Fruit fly (Drosophila melanogaster): ENCODE data around the gene CG32603.

CG32603 gene

DNA sequence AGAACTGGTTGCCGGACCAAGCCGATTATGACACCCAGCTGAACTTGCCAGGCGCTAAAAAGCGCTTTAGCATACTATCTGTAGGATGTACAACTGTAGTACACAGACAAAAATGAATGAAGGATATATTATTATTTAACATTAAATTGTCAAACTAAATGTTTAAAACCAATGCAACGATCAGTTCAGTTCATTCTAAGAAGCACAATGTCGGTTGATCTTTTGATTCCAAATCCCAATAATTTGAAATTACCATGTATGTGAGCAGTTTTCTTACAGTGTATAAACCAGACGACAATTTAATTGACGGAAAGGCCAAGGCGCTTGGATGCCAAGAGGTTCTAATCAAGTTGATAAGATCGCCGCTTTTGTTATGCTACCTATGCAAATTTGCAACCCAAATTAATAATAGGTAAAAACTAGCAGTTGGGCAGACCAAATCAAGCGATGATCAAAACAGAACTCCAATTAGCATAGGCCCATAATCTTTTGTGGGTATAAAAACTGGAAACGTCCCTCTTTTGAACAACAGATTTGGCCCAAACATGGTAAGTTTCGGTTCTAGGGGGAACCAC is 15.2 kb upstream of the CG32603 start, which contains the start of gene CG12480 (continued):
- TF ChIP-seq CG18599 (GFP tag; optimal IDR thresholded peaks at IDR 0.05) (peak; percentile 70), CG34376 (GFP tag; optimal IDR thresholded peaks at IDR 0.05) (peak; percentile 36), Fer1 (GFP tag; optimal IDR thresholded peaks at IDR 0.05) (peak; percentile 32), NFAT (GFP tag; IDR thresholded peaks at IDR 0.05) (peak; percentile 68), CG1529 (GFP tag; optimal IDR thresholded peaks at IDR 0.05) (no peak), CG18262 (tag; optimal IDR thresholded peaks at IDR 0.05) (no peak), CG9876 (GFP tag; optimal IDR thresholded peaks at IDR 0.05) (no peak), CG12219 (GFP tag; optimal IDR thresholded peaks at IDR 0.05) (peak; percentile 3), CG4617 (GFP tag; optimal IDR thresholded peaks at IDR 0.05; ENCODE audit: borderline replicate concordance) (no peak), CG12299 (tag; optimal IDR thresholded peaks at IDR 0.05) (no peak), Sry-δ (GFP tag; optimal IDR thresholded peaks at IDR 0.05) (no peak), CG4282 (GFP tag; optimal IDR thresholded peaks at IDR 0.05) (no peak), Optix (GFP tag; IDR thresholded peaks at IDR 0.05) (no peak), Lpt (GFP tag; optimal IDR thresholded peaks at IDR 0.05) (no peak), CG43689 (GFP tag; IDR thresholded peaks at IDR 0.05) (no peak), CG17568 (GFP tag; optimal IDR thresholded peaks at IDR 0.05) (no peak), CG11398 (GFP tag; optimal IDR thresholded peaks at IDR 0.05) (no peak), PHDP (tag; optimal IDR thresholded peaks at IDR 0.05) (peak; percentile 55), lilli (GFP tag; optimal IDR thresholded peaks at IDR 0.05) (peak; percentile 75), ems (GFP tag; optimal IDR thresholded peaks at IDR 0.05) (peak; percentile 44), CG4360 (GFP tag; IDR thresholded peaks at IDR 0.05) (no peak), seq (GFP tag; IDR thresholded peaks at IDR 0.05) (no peak), dpn (GFP tag; optimal IDR thresholded peaks at IDR 0.05) (peak; percentile 18 to 39), CG2712 (tag; optimal IDR thresholded peaks at IDR 0.05) (peak; percentile 22), CG33557 (GFP tag; optimal IDR thresholded peaks at IDR 0.05) (no peak), slou (GFP tag; optimal IDR thresholded peaks at IDR 0.05) (peak; percentile 33), ERR (GFP tag; optimal IDR thresholded peaks at IDR 0.05) (no peak), Camta (GFP tag; optimal IDR thresholded peaks at IDR 0.05) (no peak), CG4424 (GFP tag; optimal IDR thresholded peaks at IDR 0.05) (no peak), CG4707 (GFP tag; optimal IDR thresholded peaks at IDR 0.05) (no peak), Chrac-16 (GFP tag; optimal IDR thresholded peaks at IDR 0.05) (peak; percentile 5), phol (tag; optimal IDR thresholded peaks at IDR 0.05) (no peak), eve (GFP tag; optimal IDR thresholded peaks at IDR 0.05) (no peak), CG5245 (GFP tag; optimal IDR thresholded peaks at IDR 0.05) (no peak), CG5953 (GFP tag; IDR thresholded peaks at IDR 0.05) (no peak), Rx (GFP tag; IDR thresholded peaks at IDR 0.05) (no peak), CG34224 (GFP tag; IDR thresholded peaks at IDR 0.05; ENCODE audit: partially characterized antibody) (no peak), unc-4 (GFP tag; IDR thresholded peaks at IDR 0.05; ENCODE audit: partially characterized antibody) (no peak), Sox100B (GFP tag; optimal IDR thresholded peaks at IDR 0.05) (no peak), trem (tag; optimal IDR thresholded peaks at IDR 0.05) (no peak), CG10654 (GFP tag; optimal IDR thresholded peaks at IDR 0.05) (no peak), ap (GFP tag; IDR thresholded peaks at IDR 0.05) (no peak), Dad (GFP tag; optimal IDR thresholded peaks at IDR 0.05) (no peak), CG10274 (GFP tag; optimal IDR thresholded peaks at IDR 0.05) (peak; percentile 26), bcd (GFP tag; optimal IDR thresholded peaks at IDR 0.05) (peak; percentile 31), CG17802 (tag; optimal IDR thresholded peaks at IDR 0.05) (no peak), Six4 (GFP tag; optimal IDR thresholded peaks at IDR 0.05) (peak; percentile 11), Ets65A (GFP tag) (peak; percentile 34), CG7556 (GFP tag; optimal IDR thresholded peaks at IDR 0.05) (peak; percentile 4), Atf3 (GFP tag; optimal IDR thresholded peaks at IDR 0.05) (no peak), crp (GFP tag; optimal IDR thresholded peaks at IDR 0.05) (no peak)
